Worm (Caenorhabditis elegans) whole organism, dauer: ENCODE data around the gene R04B5.11.

ENCODE experiments used
- unc-62 ChIP-seq: sonication (generic microtip); optimal IDR thresholded peaks from 2 replicates; lab custom pipeline; 2017; ENCODE audit warnings: missing biosample characterization, missing genetic modification reagents, missing genetic modification characterization

Gene R04B5.11

ce11 chrV:10064221-10064620 lies 26.8 kb downstream of the R04B5.11 start, which contains the start of gene fipr-13:
Gene fipr-13 (plus strand): TSS chrV:10064521.
- no peak for TF ChIP-seq unc-62 (GFP tag; lab: Kevin White, UChicago)

ce11 chrV:10060039-10060438 lies 31.0 kb downstream of the R04B5.11 start:
- TF ChIP-seq unc-62 (GFP tag; lab: Kevin White, UChicago), result no peak

ce11 chrV:10058748-10059147 lies 32.3 kb downstream of the R04B5.11 start:
- TF ChIP-seq unc-62 (GFP tag; lab: Kevin White, UChicago), result no peak

ce11 chrV:10054872-10055271 lies 36.2 kb downstream of the R04B5.11 start, which contains the start of gene yif-1:
Gene yif-1 (minus strand): TSS chrV:10054913.
- TF ChIP-seq unc-62 (GFP tag; lab: Kevin White, UChicago), result no peak

- no peak for TF ChIP-seq unc-62 (GFP tag; lab: Kevin White, UChicago)
Measured at ce11 chrV:10051855-10052254, 39.2 kb downstream of the R04B5.11 start, which contains the start of gene str-118. Gene str-118 (plus strand): TSS chrV:10052155.

- no peak for TF ChIP-seq unc-62 (GFP tag; lab: Kevin White, UChicago)
Measured at ce11 chrV:10047189-10047588, 43.9 kb downstream of the R04B5.11 start.

- TF ChIP-seq unc-62 (GFP tag; lab: Kevin White, UChicago), result no peak
Measured at ce11 chrV:10046503-10046902, 44.5 kb downstream of the R04B5.11 start.

ce11 chrV:10044735-10045134 lies 46.3 kb downstream of the R04B5.11 start:
- no peak for TF ChIP-seq unc-62 (GFP tag; lab: Kevin White, UChicago)

- no peak for TF ChIP-seq unc-62 (GFP tag; lab: Kevin White, UChicago)
Measured at ce11 chrV:10043234-10043796, 47.7 kb downstream of the R04B5.11 start, which contains the start of gene T06E8.8. Gene T06E8.8 (plus strand): TSS chrV:10043746.

- no peak for TF ChIP-seq unc-62 (GFP tag; lab: Kevin White, UChicago)
Measured at ce11 chrV:10042254-10042653, 48.8 kb downstream of the R04B5.11 start.

ce11 chrV:10041484-10041883 lies 49.6 kb downstream of the R04B5.11 start:
- TF ChIP-seq unc-62 (GFP tag; lab: Kevin White, UChicago), result no peak
